Fruit fly (Drosophila melanogaster): ENCODE results near the gene Dyro.
A peak's percentile ranks its signal among the peaks of the same experiment; 100 is the strongest.

Dyro gene

dm6 chr3L:11306145-11307031 is 10.7 kb upstream of the Dyro start (continued):
- TF ChIP-seq slp2 (GFP tag; optimal IDR thresholded peaks at IDR 0.05): no peak
- no peak for TF ChIP-seq CG30431 (GFP tag; optimal IDR thresholded peaks at IDR 0.05)
- no peak for TF ChIP-seq CG18599 (GFP tag; optimal IDR thresholded peaks at IDR 0.05)
- peak; percentile 25 for TF ChIP-seq CG16815 (GFP tag; optimal IDR thresholded peaks at IDR 0.05)
- TF ChIP-seq vnd (GFP tag; IDR thresholded peaks at IDR 0.05; ENCODE audit: partially characterized antibody): no peak
- TF ChIP-seq CG6175 (GFP tag; IDR thresholded peaks at IDR 0.05): 0 out of 3 replicates have a peak, but pooled peaks have one; percentile 65
- no peak for TF ChIP-seq CG11696 (GFP tag; IDR thresholded peaks at IDR 0.05)
- TF ChIP-seq CG15514 (GFP tag; optimal IDR thresholded peaks at IDR 0.05): no peak
- TF ChIP-seq Mes4 (GFP tag; optimal IDR thresholded peaks at IDR 0.05): no peak
- no peak for TF ChIP-seq bsh (GFP tag; optimal IDR thresholded peaks at IDR 0.05)
- TF ChIP-seq jumu (GFP tag; optimal IDR thresholded peaks at IDR 0.05): no peak
- TF ChIP-seq luna (GFP tag; optimal IDR thresholded peaks at IDR 0.05): no peak
- no peak for TF ChIP-seq CG3838 (GFP tag; optimal IDR thresholded peaks at IDR 0.05)
- TF ChIP-seq pzg (GFP tag; optimal IDR thresholded peaks at IDR 0.05): no peak
- peak; percentile 10 for TF ChIP-seq CG4707 (GFP tag; optimal IDR thresholded peaks at IDR 0.05)
- no peak for TF ChIP-seq Hr39 (optimal IDR thresholded peaks at IDR 0.05)
- no peak for TF ChIP-seq Atf3 (GFP tag; optimal IDR thresholded peaks at IDR 0.05)
- TF ChIP-seq ttk (GFP tag; IDR thresholded peaks at IDR 0.05): no peak
- TF ChIP-seq CG8359 (GFP tag; optimal IDR thresholded peaks at IDR 0.05; ENCODE audit: borderline replicate concordance): no peak
- no peak for TF ChIP-seq D19B (GFP tag; optimal IDR thresholded peaks at IDR 0.05)
- TF ChIP-seq CG11085 (GFP tag; IDR thresholded peaks at IDR 0.05): no peak
- peak; percentile 50 for TF ChIP-seq CG7556 (GFP tag; optimal IDR thresholded peaks at IDR 0.05)
- TF ChIP-seq lov (optimal IDR thresholded peaks at IDR 0.05): no peak
- TF ChIP-seq lov (GFP tag; IDR thresholded peaks at IDR 0.05): no peak
- no peak for TF ChIP-seq CG15073 (GFP tag; optimal IDR thresholded peaks at IDR 0.05)
- no peak for TF ChIP-seq Tbp (GFP tag; optimal IDR thresholded peaks at IDR 0.05)
- TF ChIP-seq Dp (GFP tag; optimal IDR thresholded peaks at IDR 0.05): no peak
- TF ChIP-seq Hr78 (GFP tag; optimal IDR thresholded peaks at IDR 0.05): no peak
- no peak for TF ChIP-seq fu2 (GFP tag; optimal IDR thresholded peaks at IDR 0.05)
- TF ChIP-seq wdn (GFP tag; IDR thresholded peaks at IDR 0.05): no peak
- no peak for TF ChIP-seq Atf-2 (GFP tag; optimal IDR thresholded peaks at IDR 0.05)
- TF ChIP-seq Dref (GFP tag; IDR thresholded peaks at IDR 0.05): no peak
- TF ChIP-seq wek (GFP tag; optimal IDR thresholded peaks at IDR 0.05): no peak
- TF ChIP-seq Eip74EF (GFP tag; optimal IDR thresholded peaks at IDR 0.05): no peak
- TF ChIP-seq ham (GFP tag; IDR thresholded peaks at IDR 0.05): no peak
- no peak for TF ChIP-seq Vsx1 (GFP tag; optimal IDR thresholded peaks at IDR 0.05)
- TF ChIP-seq Nf-YA (GFP tag; IDR thresholded peaks at IDR 0.05): no peak
- peak; percentile 6 for TF ChIP-seq Jarid2 (GFP tag; optimal IDR thresholded peaks at IDR 0.05)
- TF ChIP-seq Xrp1 (GFP tag; IDR thresholded peaks at IDR 0.05): peak; percentile 14; the same call in 1 of the 2 replicates
- TF ChIP-seq dysf (GFP tag; IDR thresholded peaks at IDR 0.05): 0 out of 3 replicates have a peak, but pooled peaks have one; percentile 35
- no peak for TF ChIP-seq nerfin-2 (GFP tag; IDR thresholded peaks at IDR 0.05; ENCODE audit: partially characterized antibody)
- no peak for TF ChIP-seq CG1832 (GFP tag; optimal IDR thresholded peaks at IDR 0.05)
- TF ChIP-seq BtbVII (GFP tag; optimal IDR thresholded peaks at IDR 0.05): no peak
- TF ChIP-seq CG9609 (GFP tag; optimal IDR thresholded peaks at IDR 0.05): no peak
- no peak for TF ChIP-seq Bdp1 (GFP tag; optimal IDR thresholded peaks at IDR 0.05)
- no peak for TF ChIP-seq en (GFP tag; optimal IDR thresholded peaks at IDR 0.05)
- no peak for TF ChIP-seq Antp (GFP tag; optimal IDR thresholded peaks at IDR 0.05)
- no peak for TF ChIP-seq tll (GFP tag; optimal IDR thresholded peaks at IDR 0.05)
- TF ChIP-seq Hey (tag; optimal IDR thresholded peaks at IDR 0.05): no peak

All from whole organism, embryonic.